Worm (Caenorhabditis elegans) whole organism, L2 larva: ENCODE results near the gene ced-8.
A peak's percentile ranks its signal among the peaks of the same experiment; 100 is the strongest.

ENCODE experiments used
- C34F6.9 ChIP-seq: fragments of 150-350 bp; optimal IDR thresholded peaks from 2 replicates; lab custom pipeline; 2014; ENCODE audit warnings: missing biosample characterization, missing genetic modification characterization
- F13H6.1 ChIP-seq: sonication (generic microtip); optimal IDR thresholded peaks from 2 replicates; lab custom pipeline; 2016; ENCODE audit warnings: missing genetic modification characterization, missing compliant biosample characterization
- Y55F3AM.14 ChIP-seq: fragments of 200-800 bp; sonication (Bioruptor generic); optimal IDR thresholded peaks from 2 replicates; lab custom pipeline; 2018; ENCODE audit warnings: mild to moderate bottlenecking, missing genetic modification characterization, missing compliant biosample characterization
- aly-2 ChIP-seq: fragments of 150-350 bp; optimal IDR thresholded peaks from 2 replicates; lab custom pipeline; 2014; ENCODE audit warnings: missing biosample characterization, missing genetic modification characterization
- ama-1 ChIP-seq: fragments of 150-350 bp; optimal IDR thresholded peaks from 2 replicates; lab custom pipeline; 2018; ENCODE audit warnings: inconsistent platforms
- blmp-1 ChIP-seq: sonication (generic microtip); optimal IDR thresholded peaks from 2 replicates; lab custom pipeline; 2017; ENCODE audit warnings: missing genetic modification characterization, mild to moderate bottlenecking, missing compliant biosample characterization, antibody characterized with exemption, moderate library complexity; ENCODE audit not compliant: insufficient read depth
- ceh-16 ChIP-seq: fragments of 150-350 bp; optimal IDR thresholded peaks from 2 replicates; lab custom pipeline; 2014; ENCODE audit warnings: missing biosample characterization, missing genetic modification characterization
- ceh-82 ChIP-seq: fragments of 150-350 bp; optimal IDR thresholded peaks from 2 replicates; lab custom pipeline; 2014; ENCODE audit warnings: missing biosample characterization, missing genetic modification characterization
- crh-2 ChIP-seq: sonication (generic microtip); optimal IDR thresholded peaks from 2 replicates; lab custom pipeline; 2017; ENCODE audit warnings: missing biosample characterization, missing genetic modification characterization
- egl-27 ChIP-seq: sonication (generic microtip); optimal IDR thresholded peaks from 3 replicates; lab custom pipeline; 2017; ENCODE audit warnings: missing biosample characterization, missing genetic modification reagents, missing genetic modification characterization
- fos-1 ChIP-seq: fragments of 150-350 bp; optimal IDR thresholded peaks from 2 replicates; lab custom pipeline; 2014; ENCODE audit warnings: missing biosample characterization, missing genetic modification characterization
- lin-11 ChIP-seq: fragments of 150-350 bp; sonication (generic microtip); optimal IDR thresholded peaks from 2 replicates; lab custom pipeline; 2014; ENCODE audit warnings: missing biosample characterization, missing genetic modification characterization, inconsistent platforms, mixed read lengths
- lsy-2 ChIP-seq, 2 experiments: fragments of 150-350 bp in 1 of 2; sonication (generic microtip) in 1 of 2; optimal IDR thresholded peaks; 2 replicates each; lab custom pipeline; 2014 to 2017; ENCODE audit warnings: missing biosample characterization in 2 of 2, missing genetic modification characterization in 2 of 2
- mbf-1 ChIP-seq: sonication (generic microtip); optimal IDR thresholded peaks from 2 replicates; lab custom pipeline; 2017; ENCODE audit warnings: missing biosample characterization, missing genetic modification characterization
- nhr-10 ChIP-seq: sonication (generic microtip); optimal IDR thresholded peaks from 2 replicates; lab custom pipeline; 2017; ENCODE audit warnings: missing biosample characterization, missing genetic modification characterization
- nhr-11 ChIP-seq: fragments of 150-350 bp; optimal IDR thresholded peaks from 2 replicates; lab custom pipeline; 2014; ENCODE audit warnings: missing biosample characterization, missing genetic modification characterization
- nhr-12 ChIP-seq: fragments of 150-350 bp; optimal IDR thresholded peaks from 2 replicates; lab custom pipeline; 2014; ENCODE audit warnings: missing biosample characterization, missing genetic modification characterization
- nhr-21 ChIP-seq: fragments of 150-350 bp; optimal IDR thresholded peaks from 2 replicates; lab custom pipeline; 2014; ENCODE audit warnings: missing biosample characterization, missing genetic modification characterization
- nhr-23 ChIP-seq: fragments of 150-350 bp; optimal IDR thresholded peaks from 2 replicates; lab custom pipeline; 2014; ENCODE audit warnings: missing biosample characterization, missing genetic modification reagents, missing genetic modification characterization
- nhr-237 ChIP-seq: fragments of 150-350 bp; optimal IDR thresholded peaks from 2 replicates; lab custom pipeline; 2014; ENCODE audit warnings: missing biosample characterization, missing genetic modification characterization
- nhr-25 ChIP-seq: fragments of 150-350 bp; sonication (generic microtip); optimal IDR thresholded peaks from 3 replicates; lab custom pipeline; 2014; ENCODE audit warnings: missing biosample characterization, missing genetic modification characterization
- nhr-6 ChIP-seq: fragments of 150-350 bp; optimal IDR thresholded peaks from 2 replicates; lab custom pipeline; 2014; ENCODE audit warnings: missing biosample characterization, missing genetic modification characterization
- nhr-77 ChIP-seq: fragments of 150-350 bp; optimal IDR thresholded peaks from 2 replicates; lab custom pipeline; 2014; ENCODE audit warnings: missing biosample characterization, missing genetic modification characterization
- peb-1 ChIP-seq: fragments of 150-350 bp; optimal IDR thresholded peaks from 2 replicates; lab custom pipeline; 2014; ENCODE audit warnings: missing biosample characterization, missing genetic modification characterization
- sem-4 ChIP-seq: fragments of 150-350 bp; optimal IDR thresholded peaks from 2 replicates; lab custom pipeline; 2014; ENCODE audit warnings: missing biosample characterization, missing genetic modification reagents, missing genetic modification characterization
- skn-1 ChIP-seq: sonication (generic microtip); optimal IDR thresholded peaks from 2 replicates; lab custom pipeline; 2017; ENCODE audit warnings: missing biosample characterization, missing genetic modification characterization
- sma-3 ChIP-seq: sonication (generic microtip); optimal IDR thresholded peaks from 2 replicates; lab custom pipeline; 2016; ENCODE audit warnings: missing genetic modification reagents, missing genetic modification characterization, missing compliant biosample characterization
- sma-9 ChIP-seq, 2 experiments: fragments of 150-350 bp in 1 of 2; sonication (generic microtip) in 1 of 2; optimal IDR thresholded peaks; 2 replicates each; lab custom pipeline; 2014 to 2016; ENCODE audit warnings: missing genetic modification characterization in 2 of 2, mild to moderate bottlenecking in 1 of 2, missing biosample characterization in 1 of 2, missing compliant biosample characterization in 1 of 2, missing genetic modification reagents in 1 of 2, moderate library complexity in 1 of 2
- snpc-4 ChIP-seq: fragments of 150-350 bp; optimal IDR thresholded peaks from 2 replicates; lab custom pipeline; 2014; ENCODE audit warnings: missing biosample characterization, missing genetic modification characterization
- unc-55 ChIP-seq: fragments of 150-350 bp; sonication (generic microtip); optimal IDR thresholded peaks from 3 replicates; lab custom pipeline; 2014; ENCODE audit warnings: missing biosample characterization, missing genetic modification reagents, missing genetic modification characterization
- unc-62 ChIP-seq: fragments of 150-350 bp; optimal IDR thresholded peaks from 2 replicates; lab custom pipeline; 2014; ENCODE audit warnings: missing biosample characterization, missing genetic modification reagents, missing genetic modification characterization
- zag-1 ChIP-seq: fragments of 150-350 bp; optimal IDR thresholded peaks from 2 replicates; lab custom pipeline; 2014; ENCODE audit warnings: missing biosample characterization, missing genetic modification characterization
- ztf-1 ChIP-seq: fragments of 200-800 bp; sonication (Bioruptor generic); conservative IDR thresholded peaks from 2 replicates; pipeline ENCODE4 v1.3.6; 2022; ENCODE audit warnings: missing genetic modification characterization, missing compliant biosample characterization
- ztf-11 ChIP-seq: sonication (generic microtip); optimal IDR thresholded peaks from 2 replicates; lab custom pipeline; 2017; ENCODE audit warnings: missing biosample characterization, missing genetic modification characterization

Gene ced-8

DNA sequence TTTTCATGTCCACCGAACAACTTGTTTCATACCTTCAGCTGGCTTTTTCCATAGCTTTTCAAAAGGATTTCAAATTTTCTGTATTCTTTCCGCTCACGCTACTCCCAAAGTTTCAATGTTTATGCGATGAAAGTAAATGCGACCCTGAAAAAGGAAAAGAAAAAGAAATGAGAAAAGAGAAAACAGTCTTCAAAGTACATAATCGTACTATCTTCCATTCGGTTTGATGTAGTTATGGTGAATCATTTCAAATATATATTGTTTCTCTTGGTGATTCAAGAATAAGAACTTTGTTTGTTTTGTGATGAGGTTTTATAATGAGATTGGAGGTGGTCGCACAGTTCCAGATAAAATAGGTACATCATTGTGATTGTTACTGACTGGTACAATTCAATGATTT, 22.0 kb upstream of the ced-8 start:
- no peak for TF ChIP-seq sem-4
- no peak for TF ChIP-seq aly-2 (tag; lab: Kevin White, UChicago)
- TF ChIP-seq blmp-1 (tag; lab: Kevin White, UChicago) = peak; percentile 37
- TF ChIP-seq nhr-6 (tag; lab: Kevin White, UChicago) = no peak
- TF ChIP-seq, all 48 proteins: peak for 1

DNA sequence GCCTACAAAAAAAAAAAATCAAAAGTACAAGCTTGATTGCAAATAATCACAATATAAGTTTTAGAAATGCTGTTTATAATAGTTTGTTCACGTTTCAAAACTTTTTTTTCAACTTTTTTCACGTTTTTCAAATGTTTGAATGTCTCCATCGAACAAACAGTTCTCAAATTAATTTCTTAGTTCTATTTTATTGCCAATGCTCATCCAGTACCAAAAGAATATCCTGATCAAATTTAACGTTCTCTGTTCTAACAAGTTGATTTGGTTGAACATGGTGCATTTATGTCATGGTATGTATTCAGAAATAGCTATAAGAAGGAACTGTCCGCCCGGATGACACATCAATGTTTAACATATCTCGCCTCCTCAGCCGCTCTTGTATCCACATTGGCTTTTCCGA, 15.6 kb upstream of the ced-8 start, which contains the start of gene kin-9:
Gene kin-9, plus strand, starts transcription at position 301 of the 400 bp plus-strand sequence.
- no peak for TF ChIP-seq snpc-4 (tag; lab: Kevin White, UChicago)
- no peak for TF ChIP-seq ceh-82 (tag; lab: Kevin White, UChicago)
- TF ChIP-seq sma-3 = no peak
- TF ChIP-seq skn-1 = no peak
- no peak for TF ChIP-seq nhr-25 (tag; lab: Kevin White, UChicago)

DNA sequence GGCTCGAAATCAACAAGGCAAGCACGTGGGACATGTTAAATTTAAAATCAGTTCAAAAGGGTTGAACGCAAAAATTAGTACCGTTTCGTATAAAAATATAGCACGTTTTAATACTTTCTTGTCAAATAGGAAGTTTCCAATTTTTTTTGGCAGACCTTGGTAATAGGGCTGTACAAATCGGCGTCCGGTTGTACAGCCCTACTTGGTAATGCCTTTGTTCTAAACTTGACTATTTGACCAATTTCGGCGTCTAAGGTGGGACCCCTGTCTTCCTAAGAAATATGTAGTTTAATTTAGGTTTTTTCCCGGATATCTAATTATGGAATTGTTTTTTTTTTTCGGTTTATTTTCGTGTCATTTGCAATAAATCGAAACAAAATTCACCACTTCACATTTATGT, 12.8 kb upstream of the ced-8 start:
- TF ChIP-seq lsy-2 (tag; optimal IDR thresholded peaks at IDR 0.05; lab: Kevin White, UChicago) = no peak
- no peak for TF ChIP-seq Y55F3AM.14 (GFP tag; lab: Kevin White, UChicago)
- no peak for TF ChIP-seq nhr-77 (tag; lab: Kevin White, UChicago)
- no peak for TF ChIP-seq unc-55 (GFP tag; lab: Kevin White, UChicago)
- TF ChIP-seq zag-1 = no peak
- TF ChIP-seq ztf-1 (GFP tag; lab: Robert Waterston, UW) = no peak
- no peak for TF ChIP-seq sem-4
- TF ChIP-seq unc-62 (GFP tag; lab: Kevin White, UChicago) = no peak
- TF ChIP-seq fos-1 = no peak
- no peak for TF ChIP-seq nhr-21
- TF ChIP-seq ztf-11 = no peak
- TF ChIP-seq C34F6.9 (tag; lab: Kevin White, UChicago) = no peak
- no peak for TF ChIP-seq ceh-16 (tag; lab: Kevin White, UChicago)
- TF ChIP-seq F13H6.1 = no peak
- no peak for TF ChIP-seq nhr-237 (tag; lab: Kevin White, UChicago)
- TF ChIP-seq sma-9 (GFP tag; optimal IDR thresholded peaks at IDR 0.05; lab: Kevin White, UChicago) = no peak
- no peak for TF ChIP-seq sma-9 (tag; optimal IDR thresholded peaks at IDR 0.05; lab: Kevin White, UChicago)
- no peak for TF ChIP-seq skn-1
- no peak for TF ChIP-seq nhr-12
- TF ChIP-seq, all 48 proteins: peak for 0

DNA sequence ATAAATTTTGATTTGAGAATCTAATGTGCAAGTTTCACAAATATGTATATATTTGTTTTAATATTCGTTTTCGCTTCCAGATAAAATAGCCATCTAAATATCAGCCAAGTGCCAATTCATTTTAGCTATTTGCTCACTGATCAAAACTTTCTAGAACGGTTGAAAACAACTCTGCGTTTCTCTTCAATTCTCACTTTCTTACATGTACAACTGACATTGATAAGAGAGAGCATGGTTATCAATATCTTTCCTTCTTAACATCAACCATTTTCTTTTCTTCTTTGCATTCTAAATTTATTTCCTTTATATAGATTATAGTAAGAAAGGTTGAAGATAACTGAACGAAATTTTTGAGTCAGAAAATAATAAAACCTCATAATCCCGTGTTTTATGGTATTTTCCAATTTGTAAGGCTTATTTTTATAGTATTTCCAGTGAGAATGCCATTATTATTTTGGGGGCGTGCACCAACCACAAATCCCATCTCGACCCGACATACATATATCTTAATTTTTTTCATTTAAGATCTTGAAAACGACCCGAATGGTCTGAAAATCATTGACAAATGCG, 11.7 kb upstream of the ced-8 start, which contains the start of gene F08F1.3:
Gene F08F1.3, plus strand, starts transcription at position 520 of the 570 bp plus-strand sequence.
- TF ChIP-seq ceh-82 (tag; lab: Kevin White, UChicago) = no peak
- TF ChIP-seq fos-1 = peak; percentile 42

DNA sequence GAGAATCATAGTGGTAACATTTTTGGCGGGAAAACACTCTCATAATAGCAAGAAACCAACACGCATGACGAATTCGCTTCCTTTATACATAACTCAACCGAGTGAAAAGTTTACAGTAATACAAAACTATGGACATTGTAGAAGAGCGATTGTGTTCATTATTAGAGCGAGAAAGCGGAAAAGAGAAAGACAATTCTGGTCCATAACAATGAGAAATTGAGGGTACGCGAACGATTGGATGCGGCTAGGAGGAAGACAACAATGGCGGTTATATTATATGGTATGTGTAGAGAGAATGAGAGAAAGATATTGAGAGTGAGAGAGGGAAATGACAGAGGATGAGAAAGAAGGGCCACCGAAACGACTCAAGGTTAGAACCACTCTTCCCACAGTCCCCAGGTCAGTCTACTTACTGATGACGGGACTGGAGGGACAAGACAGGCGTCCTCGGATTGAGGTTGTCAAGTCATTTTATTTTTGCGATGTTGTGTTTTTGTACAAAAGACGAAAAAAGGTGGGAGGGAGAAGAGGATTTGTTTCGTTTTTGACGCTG, 9.5 kb upstream of the ced-8 start:
- TF ChIP-seq aly-2 (tag; lab: Kevin White, UChicago) = no peak
- no peak for TF ChIP-seq nhr-11
- no peak for TF ChIP-seq nhr-23 (tag; lab: Kevin White, UChicago)
- TF ChIP-seq unc-62 (GFP tag; lab: Kevin White, UChicago) = no peak
- TF ChIP-seq ztf-1 (GFP tag; lab: Robert Waterston, UW) = no peak
- TF ChIP-seq sma-3 = no peak
- no peak for TF ChIP-seq nhr-10 (tag; lab: Kevin White, UChicago)
- no peak for TF ChIP-seq fos-1
- no peak for TF ChIP-seq sem-4
- no peak for TF ChIP-seq egl-27 (tag; lab: Kevin White, UChicago)
- no peak for TF ChIP-seq blmp-1 (tag; lab: Kevin White, UChicago)
- TF ChIP-seq sma-9 (GFP tag; optimal IDR thresholded peaks at IDR 0.05; lab: Kevin White, UChicago) = no peak
- TF ChIP-seq sma-9 (tag; optimal IDR thresholded peaks at IDR 0.05; lab: Kevin White, UChicago) = no peak
- no peak for TF ChIP-seq lsy-2 (tag; optimal IDR thresholded peaks at IDR 0.05; lab: Kevin White, UChicago)
- no peak for TF ChIP-seq lin-11
- TF ChIP-seq Y55F3AM.14 (GFP tag; lab: Kevin White, UChicago) = no peak
- no peak for TF ChIP-seq peb-1 (tag; lab: Kevin White, UChicago)

DNA sequence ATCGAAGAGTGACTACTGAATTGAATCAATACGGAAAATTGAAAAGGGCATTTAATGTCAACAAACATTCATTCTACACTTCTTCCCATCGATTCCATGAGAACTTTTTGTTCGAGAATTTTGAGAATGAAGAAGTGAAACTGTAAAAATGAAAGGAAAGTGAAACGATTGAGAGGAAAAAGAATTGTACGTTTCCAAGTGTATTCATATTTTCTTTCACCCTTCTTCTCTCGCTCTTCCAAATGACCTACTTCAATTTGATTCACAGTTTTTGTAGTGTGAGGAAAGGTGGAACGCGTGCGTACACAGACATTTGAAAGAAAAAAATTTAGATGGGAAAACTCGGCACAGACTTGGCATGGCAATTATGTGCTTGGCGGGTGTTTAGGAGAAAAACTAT, 7.6 kb upstream of the ced-8 start:
- TF ChIP-seq nhr-6 (tag; lab: Kevin White, UChicago) = no peak
- TF ChIP-seq crh-2 (tag; lab: Kevin White, UChicago) = no peak
- no peak for TF ChIP-seq lsy-2 (tag; optimal IDR thresholded peaks at IDR 0.05; lab: Kevin White, UChicago)
- TF ChIP-seq nhr-23 (tag; lab: Kevin White, UChicago) = no peak
- TF ChIP-seq zag-1 = no peak
- no peak for TF ChIP-seq nhr-21
- no peak for TF ChIP-seq mbf-1 (tag; lab: Kevin White, UChicago)
- no peak for TF ChIP-seq ama-1
- no peak for TF ChIP-seq lin-11
